Worm (Caenorhabditis elegans) whole organism, L4 larva: Measurements from ENCODE around the gene H41C03.2.
A peak's percentile ranks its signal among the peaks of the same experiment; 100 is the strongest.

Experiments used
- D1046.2 ChIP-seq: fragments of 200-800 bp; sonication (Bioruptor generic); IDR thresholded peaks from 2 replicates; pipeline ENCODE4 v1.3.6; 2022; ENCODE audit warnings: missing genetic modification characterization, missing compliant biosample characterization
- F10B5.3 ChIP-seq: sonication (generic microtip); optimal IDR thresholded peaks from 2 replicates; lab custom pipeline; 2016; ENCODE audit warnings: mild to moderate bottlenecking, missing genetic modification characterization, missing compliant biosample characterization
- F44E2.7 ChIP-seq: fragments of 200-800 bp; sonication (Bioruptor generic); IDR thresholded peaks from 2 replicates; pipeline ENCODE4 v2.1.2; 2022; ENCODE audit warnings: missing genetic modification characterization, missing compliant biosample characterization
- F49E8.2 ChIP-seq: sonication (generic microtip); optimal IDR thresholded peaks from 2 replicates; lab custom pipeline; 2016; ENCODE audit warnings: missing compliant biosample characterization, mild to moderate bottlenecking, missing genetic modification characterization, borderline replicate concordance
- R02D3.7 ChIP-seq: fragments of 150-350 bp; sonication (generic microtip); optimal IDR thresholded peaks from 3 replicates; lab custom pipeline; 2014; ENCODE audit warnings: missing biosample characterization, missing genetic modification characterization
- T20F7.1 ChIP-seq: fragments of 200-800 bp; sonication (Bioruptor generic); optimal IDR thresholded peaks from 2 replicates; lab custom pipeline; 2018; ENCODE audit warnings: mild to moderate bottlenecking, missing genetic modification characterization, missing compliant biosample characterization
- Y48G9A.11 ChIP-seq: fragments of 200-800 bp; sonication (Bioruptor generic); IDR thresholded peaks from 2 replicates; pipeline ENCODE4 v1.3.6; 2022; ENCODE audit warnings: missing genetic modification reagents, missing genetic modification characterization, missing compliant biosample characterization
- Y75B8A.6 ChIP-seq: fragments of 200-800 bp; sonication (Bioruptor generic); IDR thresholded peaks from 2 replicates; pipeline ENCODE4 v1.3.6; 2022; ENCODE audit warnings: missing genetic modification reagents, missing genetic modification characterization, missing compliant biosample characterization
- ZK337.2 ChIP-seq: fragments of 200-800 bp; sonication (Bioruptor generic); IDR thresholded peaks from 2 replicates; pipeline ENCODE4 v1.3.6; 2022; ENCODE audit warnings: missing genetic modification reagents, missing genetic modification characterization, missing compliant biosample characterization
- aly-2 ChIP-seq: sonication (generic microtip); optimal IDR thresholded peaks from 2 replicates; lab custom pipeline; 2018; ENCODE audit warnings: missing biosample characterization, missing genetic modification characterization
- arid-1 ChIP-seq: fragments of 200-800 bp; sonication (Bioruptor generic); conservative IDR thresholded peaks from 2 replicates; pipeline ENCODE4 v1.3.6; 2022; ENCODE audit warnings: missing genetic modification reagents, missing genetic modification characterization, missing compliant biosample characterization
- ceh-32 ChIP-seq: sonication (generic microtip); optimal IDR thresholded peaks from 2 replicates; lab custom pipeline; 2016; ENCODE audit warnings: mild to moderate bottlenecking, missing genetic modification characterization, missing compliant biosample characterization; ENCODE audit not compliant: poor library complexity
- ceh-44 ChIP-seq: fragments of 200-800 bp; sonication (Bioruptor generic); IDR thresholded peaks from 2 replicates; pipeline ENCODE4 v1.3.6; 2022; ENCODE audit warnings: missing genetic modification reagents, missing genetic modification characterization, missing compliant biosample characterization
- daf-12 ChIP-seq: fragments of 150-350 bp; optimal IDR thresholded peaks from 2 replicates; lab custom pipeline; 2014; ENCODE audit warnings: missing biosample characterization, missing genetic modification reagents, missing genetic modification characterization
- daf-16 ChIP-seq, 3 experiments: sonication (generic microtip); optimal IDR thresholded peaks; 2 replicates each; lab custom pipeline; 2016 to 2017; ENCODE audit warnings: missing genetic modification characterization in 3 of 3, missing genetic modification reagents in 3 of 3, mild to moderate bottlenecking in 2 of 3, missing compliant biosample characterization in 2 of 3, missing biosample characterization in 1 of 3, moderate library complexity in 1 of 3
- daf-19 ChIP-seq: fragments of 200-800 bp; sonication (Bioruptor generic); conservative IDR thresholded peaks from 2 replicates; pipeline ENCODE4 v1.3.6; 2022; ENCODE audit warnings: missing genetic modification characterization, missing compliant biosample characterization
- daf-8 ChIP-seq: fragments of 200-800 bp; sonication (Bioruptor generic); IDR thresholded peaks from 2 replicates; pipeline ENCODE4 v1.3.6; 2022; ENCODE audit warnings: missing genetic modification characterization, missing compliant biosample characterization
- dmd-6 ChIP-seq: fragments of 200-800 bp; sonication (Bioruptor generic); IDR thresholded peaks from 2 replicates; pipeline ENCODE4 v1.3.6; 2022; ENCODE audit warnings: missing genetic modification reagents, missing genetic modification characterization, missing compliant biosample characterization
- dmd-9 ChIP-seq: fragments of 200-800 bp; sonication (Bioruptor generic); IDR thresholded peaks from 2 replicates; pipeline ENCODE4 v1.3.6; 2022; ENCODE audit warnings: missing genetic modification reagents, missing genetic modification characterization, missing compliant biosample characterization
- dpl-1 ChIP-seq: fragments of 150-350 bp; optimal IDR thresholded peaks from 2 replicates; lab custom pipeline; 2014; ENCODE audit warnings: missing biosample characterization, missing genetic modification reagents, missing genetic modification characterization
- dve-1 ChIP-seq: sonication (generic microtip); optimal IDR thresholded peaks from 2 replicates; lab custom pipeline; 2017; ENCODE audit warnings: antibody characterized with exemption, mild to moderate bottlenecking, missing genetic modification characterization, missing compliant biosample characterization; ENCODE audit not compliant: insufficient read depth
- fkh-10 ChIP-seq: fragments of 150-350 bp; optimal IDR thresholded peaks from 2 replicates; lab custom pipeline; 2014; ENCODE audit warnings: missing biosample characterization, missing genetic modification reagents, missing genetic modification characterization
- gei-8 ChIP-seq: fragments of 200-800 bp; sonication (Bioruptor generic); optimal IDR thresholded peaks from 2 replicates; lab custom pipeline; 2018; ENCODE audit warnings: mild to moderate bottlenecking, missing genetic modification characterization, missing compliant biosample characterization
- hlh-30 ChIP-seq: sonication (generic microtip); optimal IDR thresholded peaks from 2 replicates; lab custom pipeline; 2017; ENCODE audit warnings: antibody characterized with exemption, mild to moderate bottlenecking, missing genetic modification characterization, missing compliant biosample characterization; ENCODE audit not compliant: insufficient read depth
- hmg-1.1 ChIP-seq: fragments of 200-800 bp; sonication (Bioruptor generic); IDR thresholded peaks from 2 replicates; pipeline ENCODE4 v1.3.6; 2022; ENCODE audit warnings: missing genetic modification reagents, missing genetic modification characterization, missing compliant biosample characterization
- jun-1 ChIP-seq: fragments of 150-350 bp; optimal IDR thresholded peaks from 2 replicates; lab custom pipeline; 2014; ENCODE audit warnings: missing biosample characterization, missing genetic modification reagents, missing genetic modification characterization
- lin-1 ChIP-seq: fragments of 200-800 bp; sonication (Bioruptor generic); IDR thresholded peaks from 2 replicates; pipeline ENCODE4 v1.3.6; 2022; ENCODE audit warnings: missing genetic modification reagents, missing genetic modification characterization, missing compliant biosample characterization
- lin-38 ChIP-seq: fragments of 200-800 bp; sonication (Bioruptor generic); IDR thresholded peaks from 2 replicates; pipeline ENCODE4 v1.3.6; 2022; ENCODE audit warnings: missing genetic modification reagents, missing genetic modification characterization, missing compliant biosample characterization
- lin-39 ChIP-seq: fragments of 150-350 bp; optimal IDR thresholded peaks from 2 replicates; lab custom pipeline; 2014; ENCODE audit warnings: missing biosample characterization, missing genetic modification reagents, missing genetic modification characterization
- lsy-2 ChIP-seq, 2 experiments: fragments of 150-350 bp in 1 of 2; sonication (generic microtip) in 1 of 2; optimal IDR thresholded peaks; 2 replicates each; lab custom pipeline; 2014 to 2017; ENCODE audit warnings: missing biosample characterization in 2 of 2, missing genetic modification characterization in 2 of 2
- mdl-1 ChIP-seq, 2 experiments: fragments of 150-350 bp in 1 of 2; sonication (generic microtip) in 1 of 2; optimal IDR thresholded peaks; 2 replicates each; lab custom pipeline; 2014 to 2017; ENCODE audit warnings: missing biosample characterization in 2 of 2, missing genetic modification characterization in 2 of 2
- mep-1 ChIP-seq: fragments of 150-350 bp; sonication (generic microtip); optimal IDR thresholded peaks from 3 replicates; lab custom pipeline; 2014; ENCODE audit warnings: missing biosample characterization, missing genetic modification characterization
- mxl-2 ChIP-seq: fragments of 200-800 bp; sonication (Bioruptor generic); conservative IDR thresholded peaks from 2 replicates; pipeline ENCODE4 v1.3.6; 2022; ENCODE audit warnings: missing genetic modification reagents, missing genetic modification characterization, missing compliant biosample characterization
- nhr-25 ChIP-seq: sonication (generic microtip); optimal IDR thresholded peaks from 2 replicates; lab custom pipeline; 2017; ENCODE audit warnings: missing genetic modification characterization, mild to moderate bottlenecking, missing compliant biosample characterization, antibody characterized with exemption, moderate library complexity, borderline replicate concordance; ENCODE audit not compliant: insufficient read depth
- nhr-28 ChIP-seq: fragments of 150-350 bp; optimal IDR thresholded peaks from 2 replicates; lab custom pipeline; 2014; ENCODE audit warnings: missing biosample characterization, missing genetic modification characterization
- nhr-42 ChIP-seq: fragments of 200-800 bp; sonication (Bioruptor generic); IDR thresholded peaks from 2 replicates; pipeline ENCODE4 v1.3.6; 2022; ENCODE audit warnings: missing genetic modification characterization, missing compliant biosample characterization
- nhr-6 ChIP-seq: fragments of 150-350 bp; optimal IDR thresholded peaks from 2 replicates; lab custom pipeline; 2014; ENCODE audit warnings: missing biosample characterization, missing genetic modification characterization
- nhr-76 ChIP-seq: fragments of 150-350 bp; optimal IDR thresholded peaks from 2 replicates; lab custom pipeline; 2014; ENCODE audit warnings: missing biosample characterization, missing genetic modification characterization
- nhr-77 ChIP-seq: fragments of 150-350 bp; optimal IDR thresholded peaks from 2 replicates; lab custom pipeline; 2014; ENCODE audit warnings: missing biosample characterization, missing genetic modification characterization
- pha-4 ChIP-seq, 2 experiments: fragments of 150-350 bp in 1 of 2; fragments of 200-800 bp in 1 of 2; sonication (Bioruptor generic) in 1 of 2; IDR thresholded peaks in 1 of 2; optimal IDR thresholded peaks in 1 of 2; 2 replicates each; pipeline versions ENCODE4 v1.3.6 to Lab custom; 2014 to 2022; ENCODE audit warnings: missing genetic modification characterization in 2 of 2, missing genetic modification reagents in 2 of 2, missing biosample characterization in 1 of 2, missing compliant biosample characterization in 1 of 2
- php-3 ChIP-seq: fragments of 200-800 bp; sonication (Bioruptor generic); IDR thresholded peaks from 2 replicates; pipeline ENCODE4 v1.3.6; 2022; ENCODE audit warnings: missing genetic modification reagents, missing genetic modification characterization, missing compliant biosample characterization
- pqm-1 ChIP-seq: sonication (generic microtip); optimal IDR thresholded peaks from 2 replicates; lab custom pipeline; 2017; ENCODE audit warnings: missing biosample characterization, missing genetic modification characterization
- rbr-2 ChIP-seq: sonication (generic microtip); optimal IDR thresholded peaks from 2 replicates; lab custom pipeline; 2016; ENCODE audit warnings: missing genotype, missing genetic modification characterization, missing compliant biosample characterization
- tag-97 ChIP-seq: fragments of 200-800 bp; sonication (Bioruptor generic); IDR thresholded peaks from 2 replicates; pipeline ENCODE4 v1.3.6; 2022; ENCODE audit warnings: missing genetic modification characterization, missing compliant biosample characterization
- unc-39 ChIP-seq: sonication (generic microtip); optimal IDR thresholded peaks from 2 replicates; lab custom pipeline; 2017; ENCODE audit warnings: missing biosample characterization, missing genetic modification characterization
- unc-62 ChIP-seq, 3 experiments: fragments of 150-350 bp in 1 of 3; sonication (generic microtip); optimal IDR thresholded peaks in 2 of 3; peaks in 1 of 3; 1 replicate in 1 of 3; 2 replicates in 2 of 3; lab custom pipeline; 2014 to 2017; ENCODE audit warnings: missing biosample characterization in 3 of 3, missing genetic modification characterization in 3 of 3, missing genetic modification reagents in 3 of 3, missing genotype in 1 of 3
- zfp-2 ChIP-seq: sonication (generic microtip); optimal IDR thresholded peaks from 2 replicates; lab custom pipeline; 2016; ENCODE audit warnings: mild to moderate bottlenecking, missing genetic modification characterization, missing compliant biosample characterization
- zip-11 ChIP-seq: fragments of 200-800 bp; sonication (Bioruptor generic); IDR thresholded peaks from 2 replicates; pipeline ENCODE4 v1.3.6; 2022; ENCODE audit warnings: missing genetic modification characterization, missing compliant biosample characterization

H41C03.2 gene

ce11 chrII:5806563-5806962, 45.3 kb downstream of the H41C03.2 start (continued):
- TF ChIP-seq nhr-77: peak; percentile 52
- TF ChIP-seq tag-97 (GFP tag; lab: Robert Waterston, UW): no peak
- TF ChIP-seq F44E2.7 (GFP tag; lab: Robert Waterston, UW): no peak
- TF ChIP-seq php-3 (GFP tag; lab: Robert Waterston, UW): no peak
- TF ChIP-seq lsy-2 (tag; optimal IDR thresholded peaks at IDR 0.05; lab: Kevin White, UChicago): no peak
- TF ChIP-seq mep-1: no peak
- no peak for TF ChIP-seq nhr-6 (tag; lab: Kevin White, UChicago)
- TF ChIP-seq dmd-9 (GFP tag; lab: Robert Waterston, UW): no peak
- TF ChIP-seq Y48G9A.11: no peak
- TF ChIP-seq arid-1: no peak
- TF ChIP-seq gei-8 (GFP tag; lab: Kevin White, UChicago): no peak
- TF ChIP-seq T20F7.1 (GFP tag; lab: Kevin White, UChicago): no peak
- no peak for TF ChIP-seq unc-39 (tag; lab: Kevin White, UChicago)
- TF ChIP-seq mdl-1 (tag; optimal IDR thresholded peaks at IDR 0.05; lab: Kevin White, UChicago): no peak
- TF ChIP-seq lin-1 (GFP tag; lab: Robert Waterston, UW): 0 out of 2 replicates have a peak, but pooled peaks have one; percentile 26
- TF ChIP-seq R02D3.7 (tag; lab: Kevin White, UChicago): no peak
- TF ChIP-seq daf-12 (tag; lab: Kevin White, UChicago): no peak
- peak; percentile 28 for TF ChIP-seq dve-1 (tag; lab: Kevin White, UChicago)
- TF ChIP-seq daf-16 (GFP tag; optimal IDR thresholded peaks at IDR 0.05; lab: Kevin White, UChicago): no peak
- peak; percentile 38 for TF ChIP-seq daf-16 (tag; optimal IDR thresholded peaks at IDR 0.05; lab: Kevin White, UChicago)
- TF ChIP-seq mxl-2: no peak
- no peak for TF ChIP-seq rbr-2 (tag; lab: Kevin White, UChicago)
- TF ChIP-seq aly-2 (tag; lab: Kevin White, UChicago): no peak
- no peak for TF ChIP-seq lin-38 (GFP tag; lab: Robert Waterston, UW)
- TF ChIP-seq jun-1 (tag; lab: Kevin White, UChicago): no peak
- no peak for TF ChIP-seq dpl-1 (GFP tag; lab: Kevin White, UChicago)
- no peak for TF ChIP-seq ceh-44
- peak; percentile 89 for TF ChIP-seq dmd-6
- no peak for TF ChIP-seq ZK337.2 (GFP tag; lab: Robert Waterston, UW)
- no peak for TF ChIP-seq nhr-25 (tag; lab: Kevin White, UChicago)
- TF ChIP-seq ceh-32: no peak
- no peak for TF ChIP-seq hmg-1.1 (GFP tag; lab: Robert Waterston, UW)
- TF ChIP-seq zip-11: no peak
- no peak for TF ChIP-seq D1046.2 (GFP tag; lab: Robert Waterston, UW)
- TF ChIP-seq F49E8.2 (tag; lab: Kevin White, UChicago): no peak
- TF ChIP-seq, all 104 proteins: peak for 9

ce11 chrII:5805303-5805702, 46.6 kb downstream of the H41C03.2 start, which contains the start of gene K05F1.10:
K05F1.10 (minus strand) TSS chrII:5805473.
- TF ChIP-seq fkh-10 (GFP tag; lab: Kevin White, UChicago) (no peak), lsy-2 (tag; optimal IDR thresholded peaks at IDR 0.05; lab: Kevin White, UChicago) (no peak), daf-8 (GFP tag; lab: Robert Waterston, UW) (no peak), mdl-1 (tag; optimal IDR thresholded peaks at IDR 0.05; lab: Kevin White, UChicago) (peak in 1 of 2 experiments; percentile 3), daf-19 (GFP tag; lab: Robert Waterston, UW) (no peak), pqm-1 (tag; lab: Kevin White, UChicago) (peak; percentile 19), pha-4 (GFP tag; IDR thresholded peaks at IDR 0.05; lab: Robert Waterston, UW) (no peak), pha-4 (tag; optimal IDR thresholded peaks at IDR 0.05; lab: Kevin White, UChicago) (no peak), Y75B8A.6 (no peak), jun-1 (tag; lab: Kevin White, UChicago) (no peak), dmd-6 (peak; percentile 46), daf-16 (GFP tag; optimal IDR thresholded peaks at IDR 0.05; lab: Kevin White, UChicago) (no peak), daf-16 (tag; optimal IDR thresholded peaks at IDR 0.05; lab: Kevin White, UChicago) (peak; percentile 88), unc-62 (GFP tag; optimal IDR thresholded peaks at IDR 0.05 in 1 of 2; lab: Kevin White, UChicago) (no peak), unc-62 (tag; optimal IDR thresholded peaks at IDR 0.05; lab: Kevin White, UChicago) (no peak), nhr-76 (tag; lab: Kevin White, UChicago) (no peak), nhr-42 (GFP tag; lab: Robert Waterston, UW) (no peak), nhr-28 (tag; lab: Kevin White, UChicago) (peak; percentile 23), hlh-30 (tag; lab: Kevin White, UChicago) (peak; percentile 45), F10B5.3 (tag; lab: Kevin White, UChicago) (no peak), T20F7.1 (GFP tag; lab: Kevin White, UChicago) (no peak), zfp-2 (tag; lab: Kevin White, UChicago) (no peak), php-3 (GFP tag; lab: Robert Waterston, UW) (peak; percentile 46; the same call in 1 of the 2 replicates), lin-39 (no peak), mxl-2 (no peak)
